Worm (Caenorhabditis elegans): ENCODE results near the gene Y37D8A.6.

Gene Y37D8A.6

DNA sequence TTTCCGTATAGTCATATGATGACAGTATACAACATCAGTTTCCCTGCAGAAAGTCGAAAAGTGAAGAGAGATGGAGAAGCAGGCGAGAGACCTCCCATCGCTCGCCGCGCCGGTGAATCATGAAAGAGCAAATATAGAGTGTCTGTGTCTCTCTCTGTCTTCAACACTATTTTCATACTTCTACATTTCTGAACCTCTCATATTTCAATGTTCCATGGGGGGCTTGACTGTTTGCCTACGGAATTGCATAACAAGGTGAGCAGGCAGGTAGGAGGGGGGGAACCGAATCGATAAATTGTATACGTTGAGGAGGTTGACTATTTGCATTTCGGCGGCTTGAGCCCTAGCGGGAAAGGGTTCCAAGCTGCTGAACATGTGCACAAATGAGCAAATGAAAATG lies 49.8 kb upstream of the Y37D8A.6 start (continued):
- TF ChIP-seq nhr-77 (tag; optimal IDR thresholded peaks at IDR 0.05) (peak; percentile 52), lsy-2 (tag; optimal IDR thresholded peaks at IDR 0.05) (peak in 1 of 2 experiments; percentile 45), grh-1 (GFP tag; IDR thresholded peaks at IDR 0.05) (no peak), ceh-90 (tag; optimal IDR thresholded peaks at IDR 0.05) (no peak), lir-3 (tag; optimal IDR thresholded peaks at IDR 0.05; ENCODE audit: poor library complexity) (no peak), fos-1 (tag; optimal IDR thresholded peaks at IDR 0.05) (peak; percentile 28), ces-1 (GFP tag; optimal IDR thresholded peaks at IDR 0.05) (no peak), nhr-237 (tag; optimal IDR thresholded peaks at IDR 0.05) (no peak), unc-62 (GFP tag; optimal IDR thresholded peaks at IDR 0.05) (no peak), mdl-1 (tag; optimal IDR thresholded peaks at IDR 0.05) (no peak), mab-9 (GFP tag; IDR thresholded peaks at IDR 0.05) (no peak), egl-27 (tag; optimal IDR thresholded peaks at IDR 0.05) (no peak), zip-4 (GFP tag; optimal IDR thresholded peaks at IDR 0.05) (no peak), aly-2 (tag; optimal IDR thresholded peaks at IDR 0.05) (no peak), elt-3 (tag; optimal IDR thresholded peaks at IDR 0.05) (no peak), nhr-85 (tag) (no peak), ztf-4 (tag; optimal IDR thresholded peaks at IDR 0.05) (no peak), unc-30 (tag; optimal IDR thresholded peaks at IDR 0.05) (no peak), unc-86 (tag; optimal IDR thresholded peaks at IDR 0.05) (no peak), lin-15B (tag; optimal IDR thresholded peaks at IDR 0.05) (no peak), egl-13 (tag; optimal IDR thresholded peaks at IDR 0.05) (no peak), sptf-1 (tag; optimal IDR thresholded peaks at IDR 0.05) (no peak), irx-1 (tag; optimal IDR thresholded peaks at IDR 0.05) (no peak), F16B12.6 (tag; optimal IDR thresholded peaks at IDR 0.05) (no peak), C16A3.4 (tag; optimal IDR thresholded peaks at IDR 0.05) (no peak), nhr-76 (tag; optimal IDR thresholded peaks at IDR 0.05) (no peak), C04F5.9 (tag; optimal IDR thresholded peaks at IDR 0.05) (no peak), efl-1 (optimal IDR thresholded peaks at IDR 0.05) (peak; percentile 17 to 26), efl-1 (GFP tag; optimal IDR thresholded peaks at IDR 0.05 in 1 of 2) (peak in 1 of 2 experiments; percentile 53), ets-5 (GFP tag; IDR thresholded peaks at IDR 0.05) (no peak), lin-39 (tag; optimal IDR thresholded peaks at IDR 0.05) (no peak), lin-35 (GFP tag; optimal IDR thresholded peaks at IDR 0.05) (peak in 1 of 2 experiments; percentile 41), nhr-84 (tag; optimal IDR thresholded peaks at IDR 0.05) (no peak), nhr-28 (tag; optimal IDR thresholded peaks at IDR 0.05) (no peak), jun-1 (tag; optimal IDR thresholded peaks at IDR 0.05) (peak; percentile 70), tbx-2 (tag; optimal IDR thresholded peaks at IDR 0.05) (peak; percentile 8), efl-3 (GFP tag; optimal IDR thresholded peaks at IDR 0.05) (no peak), sup-37 (GFP tag; optimal IDR thresholded peaks at IDR 0.05) (no peak), lin-13 (GFP tag; optimal IDR thresholded peaks at IDR 0.05) (no peak), dsc-1 (tag; optimal IDR thresholded peaks at IDR 0.05) (no peak), mep-1 (tag; optimal IDR thresholded peaks at IDR 0.05) (no peak), xbp-1 (tag; optimal IDR thresholded peaks at IDR 0.05) (no peak), nhr-71 (tag; optimal IDR thresholded peaks at IDR 0.05) (peak; percentile 10)

DNA sequence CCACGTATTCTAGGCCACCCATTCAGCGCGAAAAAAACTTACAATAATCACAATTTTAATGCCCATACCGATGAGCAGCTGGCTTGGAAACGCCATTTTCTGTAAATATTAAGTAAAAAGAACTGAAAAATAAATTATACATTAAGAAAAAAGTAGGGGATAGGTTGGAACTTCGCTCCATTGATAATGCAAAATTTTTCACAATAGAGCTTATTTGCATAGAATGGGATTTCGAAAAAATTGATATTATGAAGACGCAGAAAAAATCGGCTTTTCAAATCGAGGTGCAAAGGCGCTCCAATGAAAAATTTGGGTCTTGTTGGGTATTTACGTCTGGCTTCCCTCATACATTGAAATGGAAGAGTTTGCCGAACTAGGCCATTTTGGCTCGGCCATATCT lies 48.5 kb upstream of the Y37D8A.6 start, which contains the start of gene Y37D8A.16:
Y37D8A.16 (minus strand) TSS at position 101 of the 400 bp plus-strand sequence.
- TF ChIP-seq vab-15 (tag; optimal IDR thresholded peaks at IDR 0.05) (no peak), efl-1 (optimal IDR thresholded peaks at IDR 0.05) (no peak), efl-1 (GFP tag; optimal IDR thresholded peaks at IDR 0.05 in 1 of 2) (peak in 1 of 2 experiments; percentile 61)

All from whole organism, L1 larva.